Fruit fly (Drosophila melanogaster): Measurements from ENCODE around the gene tim.
A peak's percentile ranks its signal among the peaks of the same experiment; 100 is the strongest.

DNA sequence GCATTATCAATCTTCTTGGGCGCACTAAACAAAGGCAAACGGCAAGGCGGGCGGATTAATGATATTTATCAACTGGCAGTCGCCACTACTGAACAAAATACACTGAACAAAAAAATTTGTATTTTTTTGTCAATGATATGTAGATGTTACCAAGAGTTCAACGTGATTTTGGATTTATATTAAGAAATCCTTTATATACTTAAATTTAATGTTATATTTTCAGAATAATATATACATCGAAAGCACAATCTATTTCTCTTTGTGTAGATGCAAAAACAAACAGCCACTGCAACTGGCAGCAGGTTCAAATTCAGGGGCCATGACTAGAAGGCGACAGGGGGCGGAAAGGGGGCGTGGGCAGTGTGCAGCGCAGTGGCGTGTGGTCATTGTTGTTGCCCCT, 25.2 kb downstream of the tim start:
- no peak for TF ChIP-seq OdsH (GFP tag; optimal IDR thresholded peaks at IDR 0.05)
- no peak for TF ChIP-seq lola (GFP tag; optimal IDR thresholded peaks at IDR 0.05)
- TF ChIP-seq Dfd (GFP tag; optimal IDR thresholded peaks at IDR 0.05): no peak
- no peak for TF ChIP-seq h (GFP tag; optimal IDR thresholded peaks at IDR 0.05)
- no peak for TF ChIP-seq dl (GFP tag; optimal IDR thresholded peaks at IDR 0.05; ENCODE audit: insufficient read depth in 1 of 2, partially characterized antibody in 2 of 2)
- TF ChIP-seq CG9705 (GFP tag; optimal IDR thresholded peaks at IDR 0.05): no peak
- no peak for TF ChIP-seq N (GFP tag; optimal IDR thresholded peaks at IDR 0.05)
- TF ChIP-seq psq (GFP tag; optimal IDR thresholded peaks at IDR 0.05): no peak
- no peak for TF ChIP-seq Jra (GFP tag; optimal IDR thresholded peaks at IDR 0.05)
- TF ChIP-seq HLH106 (tag; optimal IDR thresholded peaks at IDR 0.05): peak; percentile 19
- no peak for TF ChIP-seq Rel (GFP tag; optimal IDR thresholded peaks at IDR 0.05)
- TF ChIP-seq Rel (tag; optimal IDR thresholded peaks at IDR 0.05): no peak
- TF ChIP-seq brk (GFP tag; optimal IDR thresholded peaks at IDR 0.05): no peak
- TF ChIP-seq CrebA (GFP tag; optimal IDR thresholded peaks at IDR 0.05; ENCODE audit: borderline replicate concordance): no peak
- no peak for TF ChIP-seq Abd-B (GFP tag; optimal IDR thresholded peaks at IDR 0.05)
